Fruit fly (Drosophila melanogaster) whole organism, embryonic: ENCODE data around the gene CG42693.
A peak's percentile ranks its signal among the peaks of the same experiment; 100 is the strongest.

Experiments used
- BEAF-32 ChIP-seq: fragments of 200-800 bp; sonication (Bioruptor generic); optimal IDR thresholded peaks from 3 replicates; lab custom pipeline; 2017; ENCODE audit warnings: missing biosample characterization, missing genetic modification characterization, mild to moderate bottlenecking, moderate library complexity, missing genetic modification reagents
- Blimp-1 ChIP-seq: fragments of 200-800 bp; sonication (Bioruptor generic); optimal IDR thresholded peaks from 3 replicates; lab custom pipeline; 2018; ENCODE audit warnings: missing biosample characterization, missing genetic modification characterization, mild to moderate bottlenecking, moderate library complexity, missing genetic modification reagents
- CG1024 ChIP-seq: fragments of 200-800 bp; sonication (Bioruptor generic); IDR thresholded peaks from 2 replicates; pipeline ENCODE4 v1.3.6; 2022; ENCODE audit warnings: missing biosample characterization, missing genetic modification characterization
- CG10543 ChIP-seq: fragments of 200-800 bp; sonication (Bioruptor generic); optimal IDR thresholded peaks from 3 replicates; lab custom pipeline; 2017; ENCODE audit warnings: missing biosample characterization, mild to moderate bottlenecking, missing genetic modification characterization, moderate library complexity
- CG12071 ChIP-seq: fragments of 200-800 bp; sonication (Bioruptor generic); optimal IDR thresholded peaks from 3 replicates; lab custom pipeline; 2018; ENCODE audit warnings: missing biosample characterization, mild to moderate bottlenecking, missing genetic modification characterization
- CG12155 ChIP-seq: fragments of 200-800 bp; sonication (Bioruptor generic); optimal IDR thresholded peaks from 3 replicates; lab custom pipeline; 2016; ENCODE audit warnings: missing biosample characterization, missing genetic modification characterization
- CG12299 ChIP-seq: fragments of 200-800 bp; sonication (Bioruptor generic); optimal IDR thresholded peaks from 2 replicates; lab custom pipeline; 2018; ENCODE audit warnings: missing biosample characterization, mild to moderate bottlenecking, missing genetic modification characterization
- CG13424 ChIP-seq: fragments of 200-800 bp; sonication (Bioruptor generic); optimal IDR thresholded peaks from 2 replicates; lab custom pipeline; 2019; ENCODE audit warnings: missing biosample characterization, mild to moderate bottlenecking, missing genetic modification characterization, moderate library complexity
- CG17385 ChIP-seq: fragments of 200-800 bp; sonication (Bioruptor generic); optimal IDR thresholded peaks from 3 replicates; lab custom pipeline; 2018; ENCODE audit warnings: missing biosample characterization, mild to moderate bottlenecking, missing genetic modification characterization
- CG17802 ChIP-seq: fragments of 200-800 bp; sonication (Bioruptor generic); optimal IDR thresholded peaks from 2 replicates; lab custom pipeline; 2018; ENCODE audit warnings: missing biosample characterization, mild to moderate bottlenecking, missing genetic modification characterization, moderate library complexity
- CG17912 ChIP-seq: fragments of 200-800 bp; sonication (Bioruptor generic); optimal IDR thresholded peaks from 2 replicates; lab custom pipeline; 2018; ENCODE audit warnings: missing biosample characterization, mild to moderate bottlenecking, missing genetic modification characterization
- CG18011 ChIP-seq: fragments of 200-800 bp; sonication (Bioruptor generic); optimal IDR thresholded peaks from 2 replicates; lab custom pipeline; 2017; ENCODE audit warnings: missing biosample characterization, missing genetic modification characterization, mild to moderate bottlenecking, moderate library complexity, missing genotype
- CG34376 ChIP-seq: fragments of 200-800 bp; sonication (Bioruptor generic); optimal IDR thresholded peaks from 2 replicates; lab custom pipeline; 2018; ENCODE audit warnings: missing biosample characterization, mild to moderate bottlenecking, missing genetic modification characterization
- CG6765 ChIP-seq: fragments of 200-800 bp; sonication (Bioruptor generic); optimal IDR thresholded peaks from 3 replicates; lab custom pipeline; 2017; ENCODE audit warnings: missing biosample characterization, mild to moderate bottlenecking, missing genetic modification characterization
- CG6813 ChIP-seq: fragments of 200-800 bp; sonication (Bioruptor generic); optimal IDR thresholded peaks from 2 replicates; lab custom pipeline; 2017; ENCODE audit warnings: missing biosample characterization, missing genetic modification characterization, mild to moderate bottlenecking, moderate library complexity, missing genetic modification reagents
- CG7357 ChIP-seq: fragments of 200-800 bp; sonication (Bioruptor generic); IDR thresholded peaks from 3 replicates; pipeline ENCODE4 v1.3.6; 2022; ENCODE audit warnings: missing biosample characterization, missing genetic modification characterization
- Doc2 ChIP-seq: fragments of 200-800 bp; sonication (Bioruptor generic); IDR thresholded peaks from 2 replicates; pipeline ENCODE4 v1.3.6; 2022; ENCODE audit warnings: missing biosample characterization, missing genetic modification characterization
- Drgx ChIP-seq: fragments of 200-800 bp; sonication (Bioruptor generic); IDR thresholded peaks from 2 replicates; pipeline ENCODE4 v1.3.6; 2022; ENCODE audit warnings: missing biosample characterization, missing genetic modification characterization
- Ets97D ChIP-seq: fragments of 200-800 bp; sonication (Bioruptor generic); optimal IDR thresholded peaks from 3 replicates; lab custom pipeline; 2016; ENCODE audit warnings: missing biosample characterization, missing genetic modification characterization
- Fer1 ChIP-seq: fragments of 200-800 bp; sonication (Bioruptor generic); optimal IDR thresholded peaks from 2 replicates; lab custom pipeline; 2017; ENCODE audit warnings: missing biosample characterization, mild to moderate bottlenecking, missing genetic modification characterization
- HmgZ ChIP-seq: fragments of 200-800 bp; sonication (Bioruptor generic); optimal IDR thresholded peaks from 2 replicates; lab custom pipeline; 2018; ENCODE audit warnings: missing biosample characterization, mild to moderate bottlenecking, missing genetic modification characterization
- Ptx1 ChIP-seq: fragments of 200-800 bp; sonication (Bioruptor generic); IDR thresholded peaks from 2 replicates; pipeline ENCODE4 v1.3.6; 2022; ENCODE audit warnings: missing biosample characterization, missing genetic modification characterization
- Taf1 ChIP-seq: fragments of 200-800 bp; sonication (Bioruptor generic); IDR thresholded peaks from 2 replicates; pipeline ENCODE4 v1.3.6; 2022; ENCODE audit warnings: missing biosample characterization, missing genetic modification characterization
- Vsx1 ChIP-seq: fragments of 200-800 bp; sonication (Bioruptor generic); optimal IDR thresholded peaks from 2 replicates; lab custom pipeline; 2017; ENCODE audit warnings: missing biosample characterization, mild to moderate bottlenecking, missing genetic modification characterization, missing genetic modification reagents
- Xrp1 ChIP-seq: fragments of 200-800 bp; sonication (Bioruptor generic); IDR thresholded peaks from 2 replicates; pipeline ENCODE4 v1.3.6; 2022; ENCODE audit warnings: missing biosample characterization, missing genetic modification characterization
- YL-1 ChIP-seq: fragments of 200-800 bp; sonication (Bioruptor generic); optimal IDR thresholded peaks from 3 replicates; lab custom pipeline; 2017; ENCODE audit warnings: missing biosample characterization, mild to moderate bottlenecking, missing genetic modification characterization
- bsh ChIP-seq, 2 experiments: fragments of 200-800 bp; sonication (Bioruptor generic); optimal IDR thresholded peaks; 2 replicates each; lab custom pipeline; 2017 to 2018; ENCODE audit warnings: mild to moderate bottlenecking in 2 of 2, missing biosample characterization in 2 of 2, missing genetic modification characterization in 2 of 2, moderate library complexity in 1 of 2
- cg ChIP-seq: fragments of 200-800 bp; sonication (Bioruptor generic); optimal IDR thresholded peaks from 3 replicates; lab custom pipeline; 2019; ENCODE audit warnings: missing biosample characterization, mild to moderate bottlenecking, missing genetic modification characterization, moderate library complexity
- crp ChIP-seq, 2 experiments: fragments of 200-800 bp; sonication (Bioruptor generic); optimal IDR thresholded peaks; 2 replicates in 1 of 2; 3 replicates in 1 of 2; lab custom pipeline; 2017; ENCODE audit warnings: missing biosample characterization in 2 of 2, missing genetic modification characterization in 2 of 2, mild to moderate bottlenecking in 1 of 2, moderate library complexity in 1 of 2
- cwo ChIP-seq: fragments of 200-800 bp; sonication (Bioruptor generic); optimal IDR thresholded peaks from 3 replicates; lab custom pipeline; 2017; ENCODE audit warnings: missing biosample characterization, missing genetic modification characterization, mild to moderate bottlenecking, moderate library complexity, missing genetic modification reagents
- dpn ChIP-seq, 2 experiments: fragments of 200-800 bp; sonication (Bioruptor generic); optimal IDR thresholded peaks; 3 replicates each; lab custom pipeline; 2016; ENCODE audit warnings: missing biosample characterization in 2 of 2, missing genetic modification characterization in 2 of 2
- fru ChIP-seq: fragments of >200 bp; optimal IDR thresholded peaks from 2 replicates; lab custom pipeline; 2017
- gcm ChIP-seq: fragments of 200-800 bp; sonication (Bioruptor generic); optimal IDR thresholded peaks from 2 replicates; lab custom pipeline; 2019; ENCODE audit warnings: missing biosample characterization, mild to moderate bottlenecking, missing genetic modification characterization, moderate library complexity
- insv ChIP-seq, 2 experiments: fragments of 200-800 bp; sonication (Bioruptor generic); optimal IDR thresholded peaks; 3 replicates each; lab custom pipeline; 2016 to 2018; ENCODE audit warnings: missing biosample characterization in 2 of 2, missing genetic modification characterization in 2 of 2
- jing ChIP-seq: fragments of 200-800 bp; sonication (Bioruptor generic); optimal IDR thresholded peaks from 2 replicates; lab custom pipeline; 2018; ENCODE audit warnings: missing biosample characterization, mild to moderate bottlenecking, missing genetic modification characterization
- kni ChIP-seq: fragments of 200-800 bp; sonication (Bioruptor generic); optimal IDR thresholded peaks from 3 replicates; lab custom pipeline; 2017; ENCODE audit warnings: mild to moderate bottlenecking, missing biosample characterization, missing genetic modification reagents, missing genetic modification characterization
- knrl ChIP-seq: fragments of 200-800 bp; sonication (Bioruptor generic); IDR thresholded peaks from 3 replicates; pipeline ENCODE4 v1.3.6; 2022; ENCODE audit warnings: missing biosample characterization, missing genetic modification characterization; ENCODE audit not compliant: partially characterized antibody
- nom ChIP-seq: fragments of 200-800 bp; sonication (Bioruptor generic); optimal IDR thresholded peaks from 2 replicates; lab custom pipeline; 2017; ENCODE audit warnings: missing biosample characterization, missing genetic modification characterization, mild to moderate bottlenecking, moderate library complexity, missing genetic modification reagents
- oc ChIP-seq: fragments of 200-800 bp; sonication (Bioruptor generic); optimal IDR thresholded peaks from 2 replicates; lab custom pipeline; 2018; ENCODE audit warnings: missing biosample characterization, mild to moderate bottlenecking, missing genetic modification characterization, moderate library complexity
- odd ChIP-seq: fragments of 200-800 bp; sonication (Bioruptor generic); optimal IDR thresholded peaks from 2 replicates; lab custom pipeline; 2017; ENCODE audit warnings: missing biosample characterization, mild to moderate bottlenecking, missing genetic modification characterization
- pfk ChIP-seq: fragments of 200-800 bp; sonication (Bioruptor generic); optimal IDR thresholded peaks from 2 replicates; lab custom pipeline; 2018; ENCODE audit warnings: missing biosample characterization, mild to moderate bottlenecking, missing genetic modification characterization, moderate library complexity
- psq ChIP-seq: fragments of 200-800 bp; sonication (Bioruptor generic); optimal IDR thresholded peaks from 2 replicates; lab custom pipeline; 2017; ENCODE audit warnings: missing biosample characterization, missing genetic modification characterization
- sens ChIP-seq: fragments of 200-800 bp; sonication (Bioruptor generic); peaks from one replicate; lab custom pipeline; 2016; ENCODE audit warnings: missing biosample characterization, missing genetic modification characterization
- slbo ChIP-seq: fragments of 200-800 bp; sonication (Bioruptor generic); IDR thresholded peaks from 2 replicates; pipeline ENCODE4 v1.3.6; 2022; ENCODE audit warnings: missing biosample characterization, missing genetic modification characterization
- tll ChIP-seq, 2 experiments: fragments of 200-800 bp in 1 of 2; fragments of >200 bp in 1 of 2; sonication (Bioruptor generic) in 1 of 2; optimal IDR thresholded peaks; 2 replicates each; lab custom pipeline; 2017 to 2019; ENCODE audit warnings: missing biosample characterization in 2 of 2, missing genetic modification characterization in 2 of 2, mild to moderate bottlenecking in 1 of 2, moderate library complexity in 1 of 2
- trh ChIP-seq: fragments of 200-800 bp; sonication (Bioruptor generic); optimal IDR thresholded peaks from 2 replicates; lab custom pipeline; 2016; ENCODE audit warnings: missing biosample characterization, missing genetic modification characterization
- tx ChIP-seq: fragments of 200-800 bp; sonication (Bioruptor generic); optimal IDR thresholded peaks from 2 replicates; lab custom pipeline; 2016; ENCODE audit warnings: missing biosample characterization, missing genetic modification characterization

CG42693 gene

DNA sequence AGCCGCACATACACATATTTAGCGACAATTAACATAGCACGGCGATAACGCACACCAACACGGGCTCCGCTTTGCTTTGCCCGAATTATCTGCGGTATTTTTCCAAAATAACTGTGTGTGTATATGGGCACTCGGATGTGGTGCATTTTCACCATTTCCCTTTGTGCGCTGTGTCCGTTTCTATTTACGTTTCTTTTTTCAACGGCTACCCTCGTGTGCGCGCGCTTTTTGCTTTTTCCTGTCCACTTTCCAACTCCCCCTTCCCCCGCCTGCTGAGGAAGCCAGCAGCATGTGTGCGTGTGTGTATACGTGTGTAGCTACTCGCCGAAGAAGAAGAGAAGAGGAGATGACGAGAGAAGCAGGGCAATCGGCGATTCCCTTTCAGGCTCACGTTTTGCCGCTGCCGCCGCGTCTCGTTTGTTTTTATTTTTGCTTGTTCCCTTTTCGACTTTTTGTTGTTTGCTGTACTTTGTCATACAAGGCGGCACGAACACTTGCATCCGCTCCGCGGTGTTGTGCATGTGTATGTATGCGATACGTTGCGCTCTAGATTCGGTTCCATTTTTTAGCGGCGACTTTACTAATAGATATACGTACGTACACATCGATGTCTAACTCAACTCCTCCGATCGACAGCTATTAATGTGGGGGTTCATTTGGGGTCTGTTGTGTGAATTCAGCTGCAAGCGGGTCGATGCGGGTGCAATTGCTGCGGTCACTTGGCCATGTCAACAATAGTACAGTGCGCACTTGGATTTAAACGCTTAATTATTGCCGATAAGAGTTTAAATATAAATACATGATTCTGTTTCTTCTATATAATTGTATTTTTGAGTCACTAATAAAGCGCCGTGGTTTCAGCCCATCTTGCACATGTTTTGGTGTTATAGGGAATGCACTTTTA is 40.2 kb upstream of the CG42693 start (continued):
- TF ChIP-seq Drgx (GFP tag; lab: Robert Waterston, UW) (no peak), Vsx1 (GFP tag; lab: Kevin White, UChicago) (peak; percentile 9), knrl (GFP tag; lab: Robert Waterston, UW) (no peak), CG17912 (GFP tag; lab: Kevin White, UChicago) (peak; percentile 38), CG6813 (GFP tag; lab: Kevin White, UChicago) (peak; percentile 32), slbo (no peak), pfk (GFP tag; lab: Kevin White, UChicago) (peak; percentile 42), CG7357 (0 out of 3 replicates have a peak, but pooled peaks have one; percentile 3), CG12071 (GFP tag; lab: Kevin White, UChicago) (peak; percentile 29), sens (GFP tag; lab: Kevin White, UChicago) (peak; percentile 80), Xrp1 (no peak), Doc2 (GFP tag; lab: Robert Waterston, UW) (no peak), Fer1 (peak; percentile 60), HmgZ (tag; lab: Kevin White, UChicago) (peak; percentile 51), CG34376 (GFP tag; lab: Kevin White, UChicago) (peak; percentile 20), fru (lab: Kevin White, UChicago) (peak; percentile 1), nom (GFP tag; lab: Kevin White, UChicago) (peak; percentile 91), tll (GFP tag; optimal IDR thresholded peaks at IDR 0.05; lab: Kevin White, UChicago) (peak in 1 of 2 experiments; percentile 77), cwo (GFP tag; lab: Kevin White, UChicago) (peak; percentile 59), jing (GFP tag; lab: Kevin White, UChicago) (no peak), bsh (GFP tag; optimal IDR thresholded peaks at IDR 0.05; lab: Kevin White, UChicago) (peak in 1 of 2 experiments; percentile 60), crp (GFP tag; optimal IDR thresholded peaks at IDR 0.05; lab: Kevin White, UChicago) (no peak), insv (GFP tag; optimal IDR thresholded peaks at IDR 0.05; lab: Kevin White, UChicago) (peak in 1 of 2 experiments; percentile 13), Taf1 (GFP tag; lab: Robert Waterston, UW) (no peak), trh (GFP tag; lab: Kevin White, UChicago) (no peak), YL-1 (GFP tag; lab: Kevin White, UChicago) (peak; percentile 51), CG12299 (tag; lab: Kevin White, UChicago) (no peak), Blimp-1 (no peak), tx (GFP tag; lab: Kevin White, UChicago) (no peak), gcm (GFP tag; lab: Kevin White, UChicago) (peak; percentile 80), oc (tag; lab: Kevin White, UChicago) (peak; percentile 7), CG6765 (GFP tag; lab: Kevin White, UChicago) (peak; percentile 13), CG17385 (GFP tag; lab: Kevin White, UChicago) (peak; percentile 98), cg (peak; percentile 96), Ptx1 (GFP tag; lab: Robert Waterston, UW) (no peak), psq (peak; percentile 100), BEAF-32 (GFP tag; lab: Kevin White, UChicago) (no peak), CG1024 (GFP tag; lab: Robert Waterston, UW) (no peak), kni (GFP tag; lab: Kevin White, UChicago) (peak; percentile 89), odd (GFP tag; lab: Kevin White, UChicago) (peak; percentile 65), CG10543 (peak; percentile 77), CG12155 (GFP tag; lab: Kevin White, UChicago) (peak; percentile 100), Ets97D (GFP tag; lab: Kevin White, UChicago) (peak; percentile 34), CG18011 (GFP tag; lab: Kevin White, UChicago) (no peak), CG13424 (tag; lab: Kevin White, UChicago) (peak; percentile 9), dpn (GFP tag; optimal IDR thresholded peaks at IDR 0.05; lab: Kevin White, UChicago) (no peak), CG17802 (tag; lab: Kevin White, UChicago) (no peak)
